Worm (Caenorhabditis elegans) whole organism, late embryonic: ENCODE measurements around the gene C50F4.12.

Experiments used
- C08G9.2 ChIP-seq: sonication (generic microtip); optimal IDR thresholded peaks from 2 replicates; lab custom pipeline; 2016; ENCODE audit warnings: mild to moderate bottlenecking, missing genetic modification characterization, moderate library complexity, missing compliant biosample characterization
- ceh-2 ChIP-seq: sonication (generic microtip); optimal IDR thresholded peaks from 2 replicates; lab custom pipeline; 2016; ENCODE audit warnings: missing genotype, missing genetic modification characterization, missing compliant biosample characterization
- ceh-9 ChIP-seq: sonication (generic microtip); optimal IDR thresholded peaks from 2 replicates; lab custom pipeline; 2016; ENCODE audit warnings: mild to moderate bottlenecking, missing genetic modification characterization, inconsistent platforms, missing compliant biosample characterization
- fkh-10 ChIP-seq: fragments of 150-350 bp; optimal IDR thresholded peaks from 2 replicates; lab custom pipeline; 2014; ENCODE audit warnings: missing biosample characterization, missing genetic modification reagents, missing genetic modification characterization
- gmeb-2 ChIP-seq: sonication (generic microtip); optimal IDR thresholded peaks from 2 replicates; lab custom pipeline; 2016; ENCODE audit warnings: missing genetic modification characterization, inconsistent platforms, missing compliant biosample characterization
- nhr-11 ChIP-seq: fragments of 150-350 bp; optimal IDR thresholded peaks from 2 replicates; lab custom pipeline; 2014; ENCODE audit warnings: missing biosample characterization, missing genetic modification characterization
- pqm-1 ChIP-seq: sonication (generic microtip); optimal IDR thresholded peaks from 2 replicates; lab custom pipeline; 2016; ENCODE audit warnings: missing genetic modification characterization, missing compliant biosample characterization
- tbx-2 ChIP-seq: sonication (generic microtip); optimal IDR thresholded peaks from 2 replicates; lab custom pipeline; 2016; ENCODE audit warnings: missing genetic modification characterization, missing compliant biosample characterization

DNA sequence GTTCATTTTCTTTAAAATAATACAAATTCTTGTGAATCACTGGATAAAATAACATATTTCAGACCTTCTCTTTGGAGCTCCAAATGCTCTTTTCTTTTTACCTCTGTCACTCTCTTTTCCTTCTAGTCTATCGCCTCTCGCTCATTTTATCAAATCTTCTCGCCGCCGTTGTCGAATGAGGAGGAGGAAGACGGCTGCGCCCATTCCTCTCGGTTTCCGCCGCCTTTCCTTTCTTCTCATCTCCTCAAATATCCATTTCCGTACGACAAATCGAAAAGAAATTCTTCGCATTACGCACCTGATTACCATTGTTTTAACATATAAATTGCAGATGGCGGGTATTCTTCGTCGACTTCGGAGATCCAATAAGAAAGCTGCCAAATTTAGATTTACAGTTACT lies 10.8 kb upstream of the C50F4.12 start, which contains the start of gene ehbp-1:
- no peak for TF ChIP-seq gmeb-2 (tag; lab: Kevin White, UChicago)
- no peak for TF ChIP-seq C08G9.2 (tag; lab: Kevin White, UChicago)
- TF ChIP-seq fkh-10 (GFP tag; lab: Kevin White, UChicago) = no peak
- no peak for TF ChIP-seq nhr-11 (tag; lab: Kevin White, UChicago)
- TF ChIP-seq tbx-2 = no peak
- no peak for TF ChIP-seq ceh-2
- no peak for TF ChIP-seq ceh-9 (tag; lab: Kevin White, UChicago)
- TF ChIP-seq pqm-1 = no peak
